Fruit fly (Drosophila melanogaster): Measurements from ENCODE around the gene Trx2.
A peak's percentile ranks its signal among the peaks of the same experiment; 100 is the strongest.

Gene Trx2

DNA sequence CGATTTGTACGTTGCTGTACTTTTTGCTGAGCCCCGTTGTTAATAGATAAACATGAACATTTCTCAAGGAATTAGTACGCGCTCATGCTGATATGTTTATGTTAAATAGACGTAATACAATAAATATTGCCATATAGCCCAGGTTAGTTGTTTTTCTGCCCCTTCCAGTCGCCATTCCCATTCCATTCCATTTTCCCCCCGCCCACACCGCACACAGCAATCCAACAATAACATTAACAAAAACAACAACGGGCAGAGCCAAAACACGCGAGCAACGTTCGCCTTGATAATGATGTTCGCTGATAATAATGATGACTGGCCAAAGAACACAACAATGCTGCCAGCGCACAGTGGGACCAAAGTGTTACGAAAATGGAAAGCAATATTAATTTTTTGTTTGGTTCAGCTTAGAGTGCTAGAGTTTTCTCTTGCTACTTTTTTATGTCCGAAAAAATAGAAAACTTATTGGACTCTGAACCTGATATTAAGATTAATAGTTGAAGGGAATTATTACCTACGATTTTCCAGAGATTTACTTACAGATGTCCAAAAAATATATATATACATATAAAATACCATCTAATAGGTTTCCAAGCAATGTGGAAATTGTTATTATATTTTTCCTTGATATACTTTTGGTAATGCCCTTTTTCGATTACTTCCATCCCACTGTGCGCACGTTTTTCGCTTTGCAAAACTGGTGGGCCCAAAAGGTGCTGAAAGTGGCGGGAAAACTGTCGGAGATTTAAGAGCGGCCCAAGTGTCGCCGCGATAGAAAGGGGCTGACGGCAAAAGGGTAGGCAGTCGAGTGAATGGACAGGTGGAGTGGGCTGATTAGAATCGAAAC is 43.2 kb upstream of the Trx2 start (continued):
- peak; percentile 67 for TF ChIP-seq MBD-R2 (GFP tag; IDR thresholded peaks at IDR 0.05)
- TF ChIP-seq ap (GFP tag; IDR thresholded peaks at IDR 0.05): peak; percentile 82
- peak; percentile 98 for TF ChIP-seq CG7839 (tag; optimal IDR thresholded peaks at IDR 0.05)
- TF ChIP-seq CG4282 (GFP tag; optimal IDR thresholded peaks at IDR 0.05): peak; percentile 93
- TF ChIP-seq CG7556 (GFP tag; optimal IDR thresholded peaks at IDR 0.05): peak; percentile 99
- peak; percentile 94 for TF ChIP-seq ind (GFP tag; optimal IDR thresholded peaks at IDR 0.05)
- TF ChIP-seq CG6689 (GFP tag; IDR thresholded peaks at IDR 0.05): peak; percentile 95
- peak in 1 of 2 experiments; percentile 87 for TF ChIP-seq Hr78 (GFP tag; optimal IDR thresholded peaks at IDR 0.05)
- TF ChIP-seq fu2 (GFP tag; optimal IDR thresholded peaks at IDR 0.05): peak; percentile 64
- peak; percentile 89 for TF ChIP-seq psq (GFP tag; optimal IDR thresholded peaks at IDR 0.05)
- TF ChIP-seq pum (GFP tag; optimal IDR thresholded peaks at IDR 0.05): peak; percentile 56
- peak; percentile 69 for TF ChIP-seq NFAT (GFP tag; IDR thresholded peaks at IDR 0.05)
- peak; percentile 98 for TF ChIP-seq BtbVII (GFP tag; optimal IDR thresholded peaks at IDR 0.05)
- TF ChIP-seq Scr (GFP tag; IDR thresholded peaks at IDR 0.05; ENCODE audit: partially characterized antibody): peak; percentile 48
- peak; percentile 85 for TF ChIP-seq Dip3 (GFP tag; optimal IDR thresholded peaks at IDR 0.05)
- TF ChIP-seq CG12744 (GFP tag; optimal IDR thresholded peaks at IDR 0.05): peak; percentile 80
- no peak for TF ChIP-seq ash1 (GFP tag; optimal IDR thresholded peaks at IDR 0.05)
- peak; percentile 97 for TF ChIP-seq org-1 (GFP tag; optimal IDR thresholded peaks at IDR 0.05)
- peak; percentile 89 for TF ChIP-seq CG8281 (tag; optimal IDR thresholded peaks at IDR 0.05)
- TF ChIP-seq CG2889 (GFP tag; IDR thresholded peaks at IDR 0.05): peak; percentile 73
- TF ChIP-seq Sox100B (GFP tag; optimal IDR thresholded peaks at IDR 0.05): peak; percentile 98
- peak; percentile 89 for TF ChIP-seq CG13624 (GFP tag; optimal IDR thresholded peaks at IDR 0.05)
- TF ChIP-seq esg (GFP tag; conservative IDR thresholded peaks at IDR 0.05): peak; percentile 85
- TF ChIP-seq D19A (tag; optimal IDR thresholded peaks at IDR 0.05): peak; percentile 94
- peak; percentile 81 for TF ChIP-seq pho (GFP tag; optimal IDR thresholded peaks at IDR 0.05)
- peak; percentile 96 for TF ChIP-seq CG10543 (GFP tag; optimal IDR thresholded peaks at IDR 0.05)
- TF ChIP-seq CkIIα-i1 (GFP tag; IDR thresholded peaks at IDR 0.05): peak; percentile 48; the same call in 1 of the 2 replicates
- TF ChIP-seq corto (GFP tag; optimal IDR thresholded peaks at IDR 0.05): peak; percentile 87
- TF ChIP-seq ci (GFP tag; IDR thresholded peaks at IDR 0.05): peak; percentile 81
- peak; percentile 96 for TF ChIP-seq CG13424 (tag; optimal IDR thresholded peaks at IDR 0.05)
- peak; percentile 86 for TF ChIP-seq klu (GFP tag; IDR thresholded peaks at IDR 0.05)
- TF ChIP-seq CG12071 (GFP tag; optimal IDR thresholded peaks at IDR 0.05): peak; percentile 82
- TF ChIP-seq bab2 (GFP tag; optimal IDR thresholded peaks at IDR 0.05): peak; percentile 69
- peak; percentile 98 for TF ChIP-seq CG18262 (tag; optimal IDR thresholded peaks at IDR 0.05)
- TF ChIP-seq slou (GFP tag; optimal IDR thresholded peaks at IDR 0.05): peak; percentile 92
- peak; percentile 72 for TF ChIP-seq ttk (GFP tag; IDR thresholded peaks at IDR 0.05)
- peak; percentile 80 for TF ChIP-seq Elba2 (GFP tag; optimal IDR thresholded peaks at IDR 0.05)
- peak; percentile 89 for TF ChIP-seq E2f1 (GFP tag; IDR thresholded peaks at IDR 0.05)
- peak; percentile 58 for TF ChIP-seq luna (GFP tag; optimal IDR thresholded peaks at IDR 0.05)
- peak; percentile 96 for TF ChIP-seq Sox102F (GFP tag; optimal IDR thresholded peaks at IDR 0.05)
- TF ChIP-seq CG7357 (GFP tag; IDR thresholded peaks at IDR 0.05): peak; percentile 83
- TF ChIP-seq Myb (GFP tag; optimal IDR thresholded peaks at IDR 0.05): peak; percentile 46
- TF ChIP-seq mld (GFP tag; IDR thresholded peaks at IDR 0.05; ENCODE audit: partially characterized antibody): no peak
- peak; percentile 74 for TF ChIP-seq Ravus (GFP tag; IDR thresholded peaks at IDR 0.05)
- TF ChIP-seq Neu2 (GFP tag; optimal IDR thresholded peaks at IDR 0.05; ENCODE audit: borderline replicate concordance): no peak
- TF ChIP-seq CG11093 (GFP tag; IDR thresholded peaks at IDR 0.05): peak; percentile 77
- peak; percentile 67 for TF ChIP-seq CG17186 (GFP tag; optimal IDR thresholded peaks at IDR 0.05)
- TF ChIP-seq lmd (GFP tag; IDR thresholded peaks at IDR 0.05): peak; percentile 93
- peak; percentile 88 for TF ChIP-seq Awh (GFP tag; IDR thresholded peaks at IDR 0.05)
